Worm (Caenorhabditis elegans): ENCODE measurements around the gene F28B1.2.

DNA sequence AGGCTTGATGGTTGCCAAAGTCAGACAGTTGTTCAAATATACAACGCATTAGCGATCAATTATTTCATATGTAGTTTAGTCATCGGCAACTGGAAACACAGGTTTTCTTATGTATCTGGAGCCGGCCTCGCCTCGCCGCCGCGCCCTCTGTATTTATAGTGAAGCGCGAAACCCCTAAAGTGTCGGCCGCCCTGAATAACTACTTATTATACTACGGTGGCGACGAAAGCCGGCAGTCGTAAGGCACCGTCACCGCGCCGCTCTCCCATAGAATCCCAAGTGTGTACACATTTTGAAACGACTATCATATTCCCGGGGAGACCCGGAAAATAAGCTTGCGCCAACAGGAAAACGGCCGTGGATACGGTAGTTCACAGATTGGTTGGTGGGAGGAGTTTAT is 50.0 kb downstream of the F28B1.2 start:
- TF ChIP-seq ztf-4 (tag; optimal IDR thresholded peaks at IDR 0.05) (no peak), snpc-4 (tag; optimal IDR thresholded peaks at IDR 0.05) (no peak), ama-1 (optimal IDR thresholded peaks at IDR 0.05) (no peak), unc-62 (GFP tag; optimal IDR thresholded peaks at IDR 0.05) (no peak), crh-2 (tag; optimal IDR thresholded peaks at IDR 0.05) (no peak), nhr-12 (tag; optimal IDR thresholded peaks at IDR 0.05) (no peak), skn-1 (tag; optimal IDR thresholded peaks at IDR 0.05) (no peak)

All from whole organism, L2 larva.